Fruit fly (Drosophila melanogaster) whole organism, embryonic: ENCODE data around the gene CG4020.

ENCODE experiments used
- Aef1 ChIP-seq: fragments of 200-800 bp; sonication (Bioruptor generic); IDR thresholded peaks from 3 replicates; pipeline ENCODE4 v1.3.6; 2022; ENCODE audit warnings: missing biosample characterization, missing genetic modification characterization
- Atf6 ChIP-seq: fragments of 200-800 bp; sonication (Bioruptor generic); IDR thresholded peaks from 2 replicates; pipeline ENCODE4 v1.3.6; 2022; ENCODE audit warnings: missing biosample characterization, missing genetic modification characterization
- Bgb ChIP-seq: fragments of 200-800 bp; sonication (Bioruptor generic); IDR thresholded peaks from 2 replicates; pipeline ENCODE4 v1.3.6; 2022; ENCODE audit warnings: missing biosample characterization, missing genetic modification characterization; ENCODE audit not compliant: partially characterized antibody
- CG10959 ChIP-seq: fragments of 200-800 bp; sonication (Bioruptor generic); IDR thresholded peaks from 2 replicates; pipeline ENCODE4 v1.3.6; 2022; ENCODE audit warnings: missing biosample characterization, missing genetic modification characterization
- CG11247 ChIP-seq: fragments of 200-800 bp; sonication (Bioruptor generic); IDR thresholded peaks from 2 replicates; pipeline ENCODE4 v1.3.6; 2022; ENCODE audit warnings: missing biosample characterization, missing genetic modification characterization
- CG11696 ChIP-seq: fragments of 200-800 bp; sonication (Bioruptor generic); IDR thresholded peaks from 2 replicates; pipeline ENCODE4 v1.3.6; 2022; ENCODE audit warnings: missing biosample characterization, missing genetic modification characterization
- CG13287 ChIP-seq: fragments of 200-800 bp; sonication (Bioruptor generic); IDR thresholded peaks from 2 replicates; pipeline ENCODE4 v1.3.6; 2022; ENCODE audit warnings: missing biosample characterization, missing genetic modification characterization; ENCODE audit not compliant: partially characterized antibody
- CG13894 ChIP-seq: fragments of 200-800 bp; sonication (Bioruptor generic); optimal IDR thresholded peaks from 3 replicates; lab custom pipeline; 2018; ENCODE audit warnings: missing biosample characterization, mild to moderate bottlenecking, missing genetic modification characterization, moderate library complexity
- CG14965 ChIP-seq: fragments of 200-800 bp; sonication (Bioruptor generic); optimal IDR thresholded peaks from 2 replicates; lab custom pipeline; 2016; ENCODE audit warnings: missing biosample characterization, missing genetic modification characterization, borderline replicate concordance
- CG15601 ChIP-seq: fragments of 200-800 bp; sonication (Bioruptor generic); optimal IDR thresholded peaks from 3 replicates; lab custom pipeline; 2019; ENCODE audit warnings: missing biosample characterization, mild to moderate bottlenecking, missing genetic modification characterization, moderate library complexity
- CG16815 ChIP-seq: fragments of 200-800 bp; sonication (Bioruptor generic); optimal IDR thresholded peaks from 3 replicates; lab custom pipeline; 2017; ENCODE audit warnings: missing biosample characterization, mild to moderate bottlenecking, missing genetic modification characterization
- CG18011 ChIP-seq: fragments of 200-800 bp; sonication (Bioruptor generic); optimal IDR thresholded peaks from 2 replicates; lab custom pipeline; 2017; ENCODE audit warnings: missing biosample characterization, missing genetic modification characterization, mild to moderate bottlenecking, moderate library complexity, missing genotype
- CG2116 ChIP-seq: fragments of 200-800 bp; sonication (Bioruptor generic); optimal IDR thresholded peaks from 3 replicates; lab custom pipeline; 2018; ENCODE audit warnings: missing biosample characterization, mild to moderate bottlenecking, missing genetic modification characterization
- CG2129 ChIP-seq: fragments of 200-800 bp; sonication (Bioruptor generic); IDR thresholded peaks from 2 replicates; pipeline ENCODE4 v1.3.6; 2022; ENCODE audit warnings: missing biosample characterization, missing genetic modification characterization; ENCODE audit not compliant: partially characterized antibody
- CG32772 ChIP-seq: fragments of 200-800 bp; sonication (Bioruptor generic); IDR thresholded peaks from 2 replicates; pipeline ENCODE4 v1.3.6; 2022; ENCODE audit warnings: missing biosample characterization, missing genetic modification characterization
- CG3726 ChIP-seq: fragments of 200-800 bp; sonication (Bioruptor generic); IDR thresholded peaks from 3 replicates; pipeline ENCODE4, ENCODE4 v1.3.6; 2022; ENCODE audit warnings: missing biosample characterization, missing genetic modification characterization
- CG6689 ChIP-seq: fragments of 200-800 bp; sonication (Bioruptor generic); IDR thresholded peaks from 2 replicates; pipeline ENCODE4 v1.3.6; 2022; ENCODE audit warnings: missing biosample characterization, missing genetic modification characterization
- CG6854 ChIP-seq: fragments of 200-800 bp; sonication (Bioruptor generic); optimal IDR thresholded peaks from 3 replicates; lab custom pipeline; 2017; ENCODE audit warnings: missing biosample characterization, mild to moderate bottlenecking, missing genetic modification characterization
- CG7987 ChIP-seq: fragments of 200-800 bp; sonication (Bioruptor generic); optimal IDR thresholded peaks from 2 replicates; lab custom pipeline; 2018; ENCODE audit warnings: missing biosample characterization, mild to moderate bottlenecking, missing genetic modification characterization, moderate library complexity
- CG8281 ChIP-seq: fragments of 200-800 bp; sonication (Bioruptor generic); optimal IDR thresholded peaks from 2 replicates; lab custom pipeline; 2018; ENCODE audit warnings: missing biosample characterization, mild to moderate bottlenecking, missing genetic modification characterization, moderate library complexity
- CG9727 ChIP-seq: fragments of 200-800 bp; sonication (Bioruptor generic); optimal IDR thresholded peaks from 3 replicates; lab custom pipeline; 2017; ENCODE audit warnings: missing biosample characterization, mild to moderate bottlenecking, missing genetic modification characterization
- Chrac-16 ChIP-seq: fragments of 200-800 bp; sonication (Bioruptor generic); optimal IDR thresholded peaks from 3 replicates; lab custom pipeline; 2016; ENCODE audit warnings: missing biosample characterization, missing genetic modification characterization
- Drgx ChIP-seq: fragments of 200-800 bp; sonication (Bioruptor generic); IDR thresholded peaks from 2 replicates; pipeline ENCODE4 v1.3.6; 2022; ENCODE audit warnings: missing biosample characterization, missing genetic modification characterization
- ERR ChIP-seq: fragments of 200-800 bp; sonication (Bioruptor generic); optimal IDR thresholded peaks from 2 replicates; lab custom pipeline; 2016; ENCODE audit warnings: missing biosample characterization, missing genetic modification characterization
- Ets97D ChIP-seq: fragments of 200-800 bp; sonication (Bioruptor generic); optimal IDR thresholded peaks from 3 replicates; lab custom pipeline; 2016; ENCODE audit warnings: missing biosample characterization, missing genetic modification characterization
- Fer3 ChIP-seq: fragments of 200-800 bp; sonication (Bioruptor generic); optimal IDR thresholded peaks from 2 replicates; lab custom pipeline; 2018; ENCODE audit warnings: missing biosample characterization, mild to moderate bottlenecking, missing genetic modification characterization, moderate library complexity
- HLH54F ChIP-seq: fragments of 200-800 bp; sonication (Bioruptor generic); optimal IDR thresholded peaks from 3 replicates; lab custom pipeline; 2016; ENCODE audit warnings: missing biosample characterization, missing genetic modification characterization
- HLHmδ ChIP-seq: fragments of 200-800 bp; sonication (Bioruptor generic); optimal IDR thresholded peaks from 2 replicates; lab custom pipeline; 2018; ENCODE audit warnings: missing biosample characterization, mild to moderate bottlenecking, missing genetic modification characterization, moderate library complexity
- HmgZ ChIP-seq: fragments of 200-800 bp; sonication (Bioruptor generic); optimal IDR thresholded peaks from 2 replicates; lab custom pipeline; 2018; ENCODE audit warnings: missing biosample characterization, mild to moderate bottlenecking, missing genetic modification characterization
- MESR4 ChIP-seq: fragments of 200-800 bp; sonication (Bioruptor generic); optimal IDR thresholded peaks from 2 replicates; lab custom pipeline; 2018; ENCODE audit warnings: missing biosample characterization, mild to moderate bottlenecking, missing genetic modification characterization, moderate library complexity
- NfI ChIP-seq: fragments of 200-800 bp; sonication (Bioruptor generic); optimal IDR thresholded peaks from 3 replicates; lab custom pipeline; 2018; ENCODE audit warnings: missing biosample characterization, mild to moderate bottlenecking, missing genetic modification characterization, moderate library complexity
- Ptx1 ChIP-seq: fragments of 200-800 bp; sonication (Bioruptor generic); IDR thresholded peaks from 2 replicates; pipeline ENCODE4 v1.3.6; 2022; ENCODE audit warnings: missing biosample characterization, missing genetic modification characterization
- Usf ChIP-seq: fragments of 200-800 bp; sonication (Bioruptor generic); optimal IDR thresholded peaks from 2 replicates; lab custom pipeline; 2017; ENCODE audit warnings: missing genotype, missing biosample characterization, missing genetic modification characterization
- ab ChIP-seq: fragments of 200-800 bp; sonication (Bioruptor generic); optimal IDR thresholded peaks from 2 replicates; lab custom pipeline; 2016; ENCODE audit warnings: missing biosample characterization, missing genetic modification characterization
- amos ChIP-seq: fragments of 200-800 bp; sonication (Bioruptor generic); IDR thresholded peaks from 2 replicates; pipeline ENCODE4 v1.3.6; 2022; ENCODE audit warnings: missing biosample characterization, missing genetic modification characterization; ENCODE audit not compliant: partially characterized antibody
- ap ChIP-seq: fragments of 200-800 bp; sonication (Bioruptor generic); IDR thresholded peaks from 2 replicates; pipeline ENCODE4 v1.3.6; 2022; ENCODE audit warnings: missing biosample characterization, missing genetic modification characterization
- bab2 ChIP-seq: fragments of 200-800 bp; sonication (Bioruptor generic); optimal IDR thresholded peaks from 2 replicates; lab custom pipeline; 2016; ENCODE audit warnings: missing biosample characterization, missing genetic modification characterization
- br ChIP-seq: fragments of >200 bp; optimal IDR thresholded peaks from 2 replicates; lab custom pipeline; 2017
- cas ChIP-seq: fragments of 200-800 bp; sonication (Bioruptor generic); IDR thresholded peaks from 2 replicates; pipeline ENCODE4 v1.3.6; 2022; ENCODE audit warnings: missing biosample characterization, missing genetic modification characterization
- cato ChIP-seq: fragments of 200-800 bp; sonication (Bioruptor generic); optimal IDR thresholded peaks from 2 replicates; lab custom pipeline; 2016; ENCODE audit warnings: missing biosample characterization, missing genetic modification characterization, borderline replicate concordance
- klu ChIP-seq: fragments of 200-800 bp; sonication (Bioruptor generic); IDR thresholded peaks from 2 replicates; pipeline ENCODE4 v1.3.6; 2022; ENCODE audit warnings: missing biosample characterization, missing genetic modification characterization
- maf-S ChIP-seq: fragments of 200-800 bp; sonication (Bioruptor generic); optimal IDR thresholded peaks from 2 replicates; lab custom pipeline; 2016; ENCODE audit warnings: missing biosample characterization, missing genetic modification characterization
- mam ChIP-seq: fragments of 200-800 bp; sonication (Bioruptor generic); optimal IDR thresholded peaks from 3 replicates; lab custom pipeline; 2016; ENCODE audit warnings: missing biosample characterization, missing genetic modification characterization
- phol ChIP-seq: fragments of 200-800 bp; sonication (Bioruptor generic); optimal IDR thresholded peaks from 3 replicates; lab custom pipeline; 2018; ENCODE audit warnings: missing biosample characterization, mild to moderate bottlenecking, missing genetic modification characterization, moderate library complexity
- shn ChIP-seq: fragments of 200-800 bp; sonication (Bioruptor generic); optimal IDR thresholded peaks from 3 replicates; lab custom pipeline; 2016; ENCODE audit warnings: missing biosample characterization, missing genetic modification characterization
- sisA ChIP-seq: fragments of 200-800 bp; sonication (Bioruptor generic); IDR thresholded peaks from 2 replicates; pipeline ENCODE4 v1.3.6; 2022; ENCODE audit warnings: missing biosample characterization, missing genetic modification characterization
- tio ChIP-seq: fragments of 200-800 bp; sonication (Bioruptor generic); optimal IDR thresholded peaks from 2 replicates; lab custom pipeline; 2017; ENCODE audit warnings: missing biosample characterization, missing genetic modification characterization, inconsistent platforms
- unpg ChIP-seq: fragments of 200-800 bp; sonication (Bioruptor generic); optimal IDR thresholded peaks from 3 replicates; lab custom pipeline; 2018; ENCODE audit warnings: missing biosample characterization, mild to moderate bottlenecking, missing genetic modification characterization, moderate library complexity
- wek ChIP-seq: fragments of 200-800 bp; sonication (Bioruptor generic); optimal IDR thresholded peaks from 3 replicates; lab custom pipeline; 2018; ENCODE audit warnings: missing biosample characterization, mild to moderate bottlenecking, missing genetic modification characterization, moderate library complexity

The CG4020 gene

dm6 chrX:5891666-5892444, 13.7 kb upstream of the CG4020 start (continued):
- TF ChIP-seq phol (tag; lab: Kevin White, UChicago) (peak; percentile 8), CG2116 (GFP tag; lab: Kevin White, UChicago) (no peak), CG13894 (tag; lab: Kevin White, UChicago) (no peak), br (lab: Kevin White, UChicago) (no peak), Ptx1 (no peak), CG2129 (no peak), CG15601 (tag; lab: Kevin White, UChicago) (no peak), CG9727 (GFP tag; lab: Kevin White, UChicago) (peak; percentile 53), NfI (GFP tag; lab: Kevin White, UChicago) (peak; percentile 9), CG6689 (GFP tag; lab: Robert Waterston, UW) (no peak), Bgb (GFP tag; lab: Robert Waterston, UW) (no peak), Usf (GFP tag; lab: Kevin White, UChicago) (peak; percentile 13), tio (GFP tag; lab: Kevin White, UChicago) (peak; percentile 27), sisA (GFP tag; lab: Robert Waterston, UW) (peak; percentile 43), Atf6 (peak; percentile 66), HLHmδ (no peak), cato (GFP tag; lab: Kevin White, UChicago) (no peak), maf-S (GFP tag; lab: Kevin White, UChicago) (peak; percentile 47), CG13287 (GFP tag; lab: Robert Waterston, UW) (no peak), klu (0 out of 2 replicates have a peak, but pooled peaks have one; percentile 17), CG32772 (GFP tag; lab: Robert Waterston, UW) (0 out of 2 replicates have a peak, but pooled peaks have one; percentile 31), mam (GFP tag; lab: Kevin White, UChicago) (peak; percentile 57), HLH54F (peak; percentile 36), Drgx (GFP tag; lab: Robert Waterston, UW) (peak; percentile 52), CG14965 (GFP tag; lab: Kevin White, UChicago) (no peak), CG11696 (GFP tag; lab: Robert Waterston, UW) (no peak), CG10959 (GFP tag; lab: Robert Waterston, UW) (no peak), HmgZ (tag; lab: Kevin White, UChicago) (peak; percentile 59), cas (GFP tag; lab: Robert Waterston, UW) (no peak), CG6854 (GFP tag; lab: Kevin White, UChicago) (no peak), wek (no peak), CG16815 (GFP tag; lab: Kevin White, UChicago) (no peak), CG11247 (GFP tag; lab: Robert Waterston, UW) (peak; percentile 17; the same call in 1 of the 2 replicates), ab (no peak), unpg (GFP tag; lab: Kevin White, UChicago) (peak; percentile 54), Chrac-16 (GFP tag; lab: Kevin White, UChicago) (peak; percentile 17), CG18011 (GFP tag; lab: Kevin White, UChicago) (no peak), Aef1 (GFP tag; lab: Robert Waterston, UW) (no peak), Ets97D (GFP tag; lab: Kevin White, UChicago) (no peak), shn (GFP tag; lab: Kevin White, UChicago) (peak; percentile 15), CG8281 (tag; lab: Kevin White, UChicago) (no peak), CG3726 (no peak), ap (GFP tag; lab: Robert Waterston, UW) (no peak), Fer3 (peak; percentile 19), ERR (GFP tag; lab: Kevin White, UChicago) (no peak), bab2 (GFP tag; lab: Kevin White, UChicago) (peak; percentile 10), MESR4 (GFP tag; lab: Kevin White, UChicago) (no peak), amos (GFP tag; lab: Robert Waterston, UW) (no peak), CG7987 (GFP tag; lab: Kevin White, UChicago) (no peak)
